Comparison of ENCODE assay signal across 1 fruit fly cellular context in genomic region chr3R:10760966-10761855, dm6.
TF ChIP-seq lines count a peak whose summit lies in the region.

TSS of gene MED7 (minus strand) at chr3R:10761032.
TSS of gene Cap-H2 (plus strand) at chr3R:10761310.

TF ChIP-seq in whole organism, embryonic, 481 proteins besides CTCF, POLR2A, EP300 and RAD21 (continued from another document and continues in another):
- peak; percentile 35 for TF ChIP-seq CG9797 (GFP tag; optimal IDR thresholded peaks at IDR 0.05; lab: Kevin White, UChicago)
- peak; percentile 84 for TF ChIP-seq CG14441 (GFP tag; IDR thresholded peaks at IDR 0.05; lab: Robert Waterston, UW)
- peak; percentile 59 for TF ChIP-seq wor (GFP tag; IDR thresholded peaks at IDR 0.05; lab: Robert Waterston, UW)
- TF ChIP-seq vfl (GFP tag; optimal IDR thresholded peaks at IDR 0.05; lab: Kevin White, UChicago), result peak; percentile 86
- TF ChIP-seq Nf-YB (GFP tag; optimal IDR thresholded peaks at IDR 0.05; lab: Kevin White, UChicago), result peak; percentile 55
- TF ChIP-seq HmgZ (tag; optimal IDR thresholded peaks at IDR 0.05; lab: Kevin White, UChicago), result peak; percentile 74
- TF ChIP-seq so (GFP tag; IDR thresholded peaks at IDR 0.05; lab: Robert Waterston, UW), result peak; percentile 78; the same call in 2 of the 3 replicates
- TF ChIP-seq CG14965 (GFP tag; optimal IDR thresholded peaks at IDR 0.05; lab: Kevin White, UChicago; ENCODE audit: borderline replicate concordance), result no peak
- TF ChIP-seq dmrt99B (tag; optimal IDR thresholded peaks at IDR 0.05; lab: Kevin White, UChicago), result no peak
- TF ChIP-seq CG32767 (GFP tag; IDR thresholded peaks at IDR 0.05; lab: Robert Waterston, UW), result 0 out of 2 replicates have a peak, but pooled peaks have one; percentile 37
- peak; percentile 81 to 85 for TF ChIP-seq dpn (GFP tag; optimal IDR thresholded peaks at IDR 0.05; lab: Kevin White, UChicago)
- peak; percentile 18 for TF ChIP-seq CG7928 (GFP tag; optimal IDR thresholded peaks at IDR 0.05; lab: Kevin White, UChicago)
- TF ChIP-seq insv (GFP tag; optimal IDR thresholded peaks at IDR 0.05; lab: Kevin White, UChicago), result peak in 1 of 2 experiments; percentile 31
- peak; percentile 70 for TF ChIP-seq Bdp1 (GFP tag; optimal IDR thresholded peaks at IDR 0.05; lab: Kevin White, UChicago)
- peak; percentile 89 for TF ChIP-seq Dbx (GFP tag; IDR thresholded peaks at IDR 0.05; lab: Robert Waterston, UW)
- peak; percentile 62; the same call in 1 of the 2 replicates for TF ChIP-seq Oaz (GFP tag; IDR thresholded peaks at IDR 0.05; lab: Robert Waterston, UW)
- TF ChIP-seq Mes4 (GFP tag; optimal IDR thresholded peaks at IDR 0.05; lab: Kevin White, UChicago), result peak; percentile 53
- TF ChIP-seq CG18262 (tag; optimal IDR thresholded peaks at IDR 0.05; lab: Kevin White, UChicago), result peak; percentile 80
- TF ChIP-seq danr (GFP tag; IDR thresholded peaks at IDR 0.05; lab: Robert Waterston, UW), result 0 out of 2 replicates have a peak, but pooled peaks have one; percentile 41
- TF ChIP-seq CG12155 (GFP tag; optimal IDR thresholded peaks at IDR 0.05; lab: Kevin White, UChicago), result peak; percentile 85
- no peak for TF ChIP-seq CG13894 (tag; optimal IDR thresholded peaks at IDR 0.05; lab: Kevin White, UChicago)
- TF ChIP-seq E2f2 (GFP tag; IDR thresholded peaks at IDR 0.05; lab: Robert Waterston, UW), result peak; percentile 51
- peak; percentile 66 for TF ChIP-seq CG3281 (GFP tag; optimal IDR thresholded peaks at IDR 0.05; lab: Kevin White, UChicago)
- peak; percentile 77 for TF ChIP-seq NC2β (GFP tag; optimal IDR thresholded peaks at IDR 0.05; lab: Kevin White, UChicago)
- peak; percentile 87 for TF ChIP-seq Hsf (GFP tag; optimal IDR thresholded peaks at IDR 0.05; lab: Kevin White, UChicago)
- TF ChIP-seq da (GFP tag; optimal IDR thresholded peaks at IDR 0.05; lab: Kevin White, UChicago), result no peak
- TF ChIP-seq CrebB (tag; optimal IDR thresholded peaks at IDR 0.05; lab: Kevin White, UChicago), result peak; percentile 33
- TF ChIP-seq CG30020 (tag; optimal IDR thresholded peaks at IDR 0.05; lab: Kevin White, UChicago), result peak; percentile 74
- peak; percentile 93 for TF ChIP-seq sob (GFP tag; IDR thresholded peaks at IDR 0.05; lab: Robert Waterston, UW)
- no peak for TF ChIP-seq pan (optimal IDR thresholded peaks at IDR 0.05; lab: Kevin White, UChicago)
- TF ChIP-seq pan (GFP tag; optimal IDR thresholded peaks at IDR 0.05 in 1 of 2, IDR thresholded peaks at IDR 0.05 in 1 of 2), result peak in 1 of 2 experiments; percentile 84
- no peak for TF ChIP-seq sr (GFP tag; IDR thresholded peaks at IDR 0.05; lab: Robert Waterston, UW)
- TF ChIP-seq CG2116 (GFP tag; optimal IDR thresholded peaks at IDR 0.05; lab: Kevin White, UChicago), result peak; percentile 95
- peak; percentile 7 for TF ChIP-seq luna (GFP tag; optimal IDR thresholded peaks at IDR 0.05; lab: Kevin White, UChicago)
- TF ChIP-seq CG15514 (GFP tag; optimal IDR thresholded peaks at IDR 0.05; lab: Kevin White, UChicago), result peak; percentile 80
- TF ChIP-seq CG32772 (GFP tag; IDR thresholded peaks at IDR 0.05; lab: Robert Waterston, UW), result peak; percentile 75
- TF ChIP-seq CG4730 (GFP tag; IDR thresholded peaks at IDR 0.05; lab: Robert Waterston, UW), result peak; percentile 77
- TF ChIP-seq CG10274 (GFP tag; optimal IDR thresholded peaks at IDR 0.05; lab: Kevin White, UChicago), result peak; percentile 26
- TF ChIP-seq CG6654 (GFP tag; optimal IDR thresholded peaks at IDR 0.05; lab: Kevin White, UChicago), result peak; percentile 7
- no peak for TF ChIP-seq Sox102F (GFP tag; optimal IDR thresholded peaks at IDR 0.05; lab: Kevin White, UChicago)
- peak; percentile 25; the same call in 1 of the 2 replicates for TF ChIP-seq Dip2 (GFP tag; IDR thresholded peaks at IDR 0.05; lab: Robert Waterston, UW)
- TF ChIP-seq Camta (GFP tag; optimal IDR thresholded peaks at IDR 0.05; lab: Kevin White, UChicago), result peak; percentile 79
- no peak for TF ChIP-seq lov (optimal IDR thresholded peaks at IDR 0.05; lab: Kevin White, UChicago)
- 0 out of 3 replicates have a peak, but pooled peaks have one; percentile 27 for TF ChIP-seq lov (GFP tag; IDR thresholded peaks at IDR 0.05; lab: Robert Waterston, UW)
- peak; percentile 61 for TF ChIP-seq fu2 (GFP tag; optimal IDR thresholded peaks at IDR 0.05; lab: Kevin White, UChicago)
- no peak for TF ChIP-seq CG17359 (tag; optimal IDR thresholded peaks at IDR 0.05; lab: Kevin White, UChicago)
- TF ChIP-seq CG7745 (tag; optimal IDR thresholded peaks at IDR 0.05; lab: Kevin White, UChicago), result no peak
- peak; percentile 55 for TF ChIP-seq CG3838 (GFP tag; optimal IDR thresholded peaks at IDR 0.05; lab: Kevin White, UChicago)
- peak; percentile 81 for TF ChIP-seq Ada2b (GFP tag; IDR thresholded peaks at IDR 0.05; lab: Robert Waterston, UW)
- no peak for TF ChIP-seq CG5180 (GFP tag; optimal IDR thresholded peaks at IDR 0.05; lab: Kevin White, UChicago)
- no peak for TF ChIP-seq wek (GFP tag; optimal IDR thresholded peaks at IDR 0.05; lab: Kevin White, UChicago)
- TF ChIP-seq kni (GFP tag; optimal IDR thresholded peaks at IDR 0.05; lab: Kevin White, UChicago), result no peak
- TF ChIP-seq CG34224 (GFP tag; IDR thresholded peaks at IDR 0.05; lab: Robert Waterston, UW; ENCODE audit: partially characterized antibody), result peak; percentile 98
- peak; percentile 62 for TF ChIP-seq tio (GFP tag; optimal IDR thresholded peaks at IDR 0.05; lab: Kevin White, UChicago)
- no peak for TF ChIP-seq yki (optimal IDR thresholded peaks at IDR 0.05; lab: Kevin White, UChicago)
- TF ChIP-seq CG18476 (GFP tag; optimal IDR thresholded peaks at IDR 0.05; lab: Kevin White, UChicago), result peak; percentile 78
- TF ChIP-seq pum (GFP tag; optimal IDR thresholded peaks at IDR 0.05; lab: Kevin White, UChicago), result peak; percentile 75
- TF ChIP-seq lab (GFP tag; optimal IDR thresholded peaks at IDR 0.05; lab: Kevin White, UChicago), result no peak
- peak; percentile 39 for TF ChIP-seq CG34376 (GFP tag; optimal IDR thresholded peaks at IDR 0.05; lab: Kevin White, UChicago)
- peak; percentile 78 for TF ChIP-seq ems (GFP tag; optimal IDR thresholded peaks at IDR 0.05; lab: Kevin White, UChicago)
- TF ChIP-seq lbe (GFP tag; optimal IDR thresholded peaks at IDR 0.05; lab: Kevin White, UChicago), result peak; percentile 69
- TF ChIP-seq corto (GFP tag; optimal IDR thresholded peaks at IDR 0.05; lab: Kevin White, UChicago), result peak; percentile 58
- TF ChIP-seq CG6854 (GFP tag; optimal IDR thresholded peaks at IDR 0.05; lab: Kevin White, UChicago), result no peak
- peak; percentile 90 for TF ChIP-seq Max (GFP tag; optimal IDR thresholded peaks at IDR 0.05; lab: Kevin White, UChicago)
- TF ChIP-seq CG17186 (GFP tag; optimal IDR thresholded peaks at IDR 0.05; lab: Kevin White, UChicago), result peak; percentile 69
- TF ChIP-seq dati (GFP tag; IDR thresholded peaks at IDR 0.05; lab: Robert Waterston, UW), result 0 out of 2 replicates have a peak, but pooled peaks have one; percentile 18
- peak; percentile 100 for TF ChIP-seq sna (GFP tag; IDR thresholded peaks at IDR 0.05; lab: Robert Waterston, UW; ENCODE audit: partially characterized antibody)
- 0 out of 2 replicates have a peak, but pooled peaks have one; percentile 34 for TF ChIP-seq CG11696 (GFP tag; IDR thresholded peaks at IDR 0.05; lab: Robert Waterston, UW)
- no peak for TF ChIP-seq CG1832 (GFP tag; optimal IDR thresholded peaks at IDR 0.05; lab: Kevin White, UChicago)
- TF ChIP-seq ftz-f1 (GFP tag; optimal IDR thresholded peaks at IDR 0.05; lab: Kevin White, UChicago), result peak; percentile 5
- peak; percentile 67 for TF ChIP-seq Oli (tag; optimal IDR thresholded peaks at IDR 0.05; lab: Kevin White, UChicago)
- TF ChIP-seq fd102C (GFP tag; optimal IDR thresholded peaks at IDR 0.05; lab: Kevin White, UChicago), result peak; percentile 24
- TF ChIP-seq CG12299 (tag; optimal IDR thresholded peaks at IDR 0.05; lab: Kevin White, UChicago), result peak; percentile 47
- peak; percentile 91 for TF ChIP-seq CG6272 (GFP tag; IDR thresholded peaks at IDR 0.05; lab: Robert Waterston, UW)
- TF ChIP-seq Six4 (GFP tag; optimal IDR thresholded peaks at IDR 0.05; lab: Kevin White, UChicago), result peak; percentile 38
- TF ChIP-seq mam (GFP tag; optimal IDR thresholded peaks at IDR 0.05; lab: Kevin White, UChicago), result peak; percentile 85
- peak; percentile 100 for TF ChIP-seq CG9215 (GFP tag; IDR thresholded peaks at IDR 0.05; lab: Robert Waterston, UW)
- peak; percentile 91 for TF ChIP-seq MBD-R2 (GFP tag; IDR thresholded peaks at IDR 0.05; lab: Robert Waterston, UW)
- TF ChIP-seq tll (GFP tag; optimal IDR thresholded peaks at IDR 0.05; lab: Kevin White, UChicago), result peak; percentile 56 to 78
- peak; percentile 89 for TF ChIP-seq pho (GFP tag; optimal IDR thresholded peaks at IDR 0.05; lab: Kevin White, UChicago)
- peak; percentile 56 for TF ChIP-seq CG7786 (GFP tag; optimal IDR thresholded peaks at IDR 0.05; lab: Kevin White, UChicago)
- TF ChIP-seq Doc3 (GFP tag; IDR thresholded peaks at IDR 0.05; lab: Robert Waterston, UW; ENCODE audit: partially characterized antibody), result peak; percentile 99
- TF ChIP-seq CG10366 (GFP tag; IDR thresholded peaks at IDR 0.05; lab: Robert Waterston, UW), result peak; percentile 83
- no peak for TF ChIP-seq CG17912 (GFP tag; optimal IDR thresholded peaks at IDR 0.05; lab: Kevin White, UChicago)
- peak; percentile 68 for TF ChIP-seq Taf1 (GFP tag; IDR thresholded peaks at IDR 0.05; lab: Robert Waterston, UW)
- peak; percentile 79 for TF ChIP-seq Ssrp (tag; optimal IDR thresholded peaks at IDR 0.05; lab: Kevin White, UChicago)
- TF ChIP-seq chif (GFP tag; optimal IDR thresholded peaks at IDR 0.05; lab: Kevin White, UChicago), result peak; percentile 74 to 83
- TF ChIP-seq CG14667 (GFP tag; IDR thresholded peaks at IDR 0.05; lab: Robert Waterston, UW), result peak; percentile 73
- TF ChIP-seq chinmo (GFP tag; IDR thresholded peaks at IDR 0.05; lab: Robert Waterston, UW; ENCODE audit: partially characterized antibody), result peak; percentile 96
- no peak for TF ChIP-seq gcm (GFP tag; optimal IDR thresholded peaks at IDR 0.05; lab: Kevin White, UChicago)
- peak; percentile 28 for TF ChIP-seq exex (tag; optimal IDR thresholded peaks at IDR 0.05; lab: Kevin White, UChicago)
- no peak for TF ChIP-seq CG4707 (GFP tag; optimal IDR thresholded peaks at IDR 0.05; lab: Kevin White, UChicago)
- peak; percentile 80 for TF ChIP-seq Sin3A (optimal IDR thresholded peaks at IDR 0.05; lab: Kevin White, UChicago)
- no peak for TF ChIP-seq scrt (GFP tag; optimal IDR thresholded peaks at IDR 0.05; lab: Kevin White, UChicago)
- TF ChIP-seq vnd (GFP tag; IDR thresholded peaks at IDR 0.05; lab: Robert Waterston, UW; ENCODE audit: partially characterized antibody), result peak; percentile 99
- TF ChIP-seq seq (GFP tag; IDR thresholded peaks at IDR 0.05; lab: Robert Waterston, UW), result peak; percentile 57; the same call in 1 of the 2 replicates
- peak; percentile 100 for TF ChIP-seq knrl (GFP tag; IDR thresholded peaks at IDR 0.05; lab: Robert Waterston, UW; ENCODE audit: partially characterized antibody)
- TF ChIP-seq Awh (GFP tag; IDR thresholded peaks at IDR 0.05; lab: Robert Waterston, UW), result peak; percentile 67
- no peak for TF ChIP-seq Dfd (GFP tag; optimal IDR thresholded peaks at IDR 0.05; lab: Kevin White, UChicago)
- TF ChIP-seq crc (GFP tag; optimal IDR thresholded peaks at IDR 0.05; lab: Kevin White, UChicago), result peak; percentile 25
- TF ChIP-seq Aef1 (GFP tag; IDR thresholded peaks at IDR 0.05; lab: Robert Waterston, UW), result peak; percentile 77
- TF ChIP-seq CG7987 (GFP tag; optimal IDR thresholded peaks at IDR 0.05; lab: Kevin White, UChicago), result peak; percentile 19
- peak; percentile 84 for TF ChIP-seq klu (GFP tag; IDR thresholded peaks at IDR 0.05; lab: Robert Waterston, UW)
- peak; percentile 43 for TF ChIP-seq CG9437 (GFP tag; optimal IDR thresholded peaks at IDR 0.05; lab: Kevin White, UChicago)
- no peak for TF ChIP-seq prd (optimal IDR thresholded peaks at IDR 0.05; lab: Kevin White, UChicago)
- peak; percentile 93 for TF ChIP-seq prd (GFP tag; IDR thresholded peaks at IDR 0.05; lab: Robert Waterston, UW)
- TF ChIP-seq CG2889 (GFP tag; IDR thresholded peaks at IDR 0.05; lab: Robert Waterston, UW), result peak; percentile 62; the same call in 1 of the 3 replicates
- TF ChIP-seq Bteb2 (GFP tag; optimal IDR thresholded peaks at IDR 0.05; lab: Kevin White, UChicago), result peak; percentile 74
- no peak for TF ChIP-seq Gsc (GFP tag; IDR thresholded peaks at IDR 0.05; lab: Robert Waterston, UW)
- peak; percentile 76 for TF ChIP-seq CG8924 (tag; optimal IDR thresholded peaks at IDR 0.05; lab: Kevin White, UChicago)
- no peak for TF ChIP-seq CG10431 (GFP tag; optimal IDR thresholded peaks at IDR 0.05; lab: Kevin White, UChicago)
- peak; percentile 46; the same call in 1 of the 2 replicates for TF ChIP-seq sens-2 (GFP tag; IDR thresholded peaks at IDR 0.05; lab: Robert Waterston, UW)
- no peak for TF ChIP-seq ac (GFP tag; optimal IDR thresholded peaks at IDR 0.05; lab: Kevin White, UChicago)
- peak; percentile 7 for TF ChIP-seq CG6683 (GFP tag; optimal IDR thresholded peaks at IDR 0.05; lab: Kevin White, UChicago)
- TF ChIP-seq zfh2 (GFP tag; optimal IDR thresholded peaks at IDR 0.05; lab: Kevin White, UChicago), result peak; percentile 79
- TF ChIP-seq onecut (GFP tag; IDR thresholded peaks at IDR 0.05; lab: Robert Waterston, UW), result peak; percentile 30; the same call in 1 of the 2 replicates
- TF ChIP-seq CG11093 (GFP tag; IDR thresholded peaks at IDR 0.05; lab: Robert Waterston, UW), result peak; percentile 74
- peak; percentile 68 for TF ChIP-seq twi (tag; optimal IDR thresholded peaks at IDR 0.05; lab: Kevin White, UChicago)
- peak; percentile 79 for TF ChIP-seq PHDP (tag; optimal IDR thresholded peaks at IDR 0.05; lab: Kevin White, UChicago)
- TF ChIP-seq CG32532 (GFP tag; IDR thresholded peaks at IDR 0.05; lab: Robert Waterston, UW), result peak; percentile 88
- peak; percentile 82 for TF ChIP-seq Atf6 (GFP tag; IDR thresholded peaks at IDR 0.05; lab: Robert Waterston, UW)
- TF ChIP-seq CG2712 (tag; optimal IDR thresholded peaks at IDR 0.05; lab: Kevin White, UChicago), result peak; percentile 87
- peak; percentile 65 for TF ChIP-seq Dad (GFP tag; optimal IDR thresholded peaks at IDR 0.05; lab: Kevin White, UChicago)
- peak; percentile 92 for TF ChIP-seq CG12391 (tag; optimal IDR thresholded peaks at IDR 0.05; lab: Kevin White, UChicago)
- peak; percentile 95 for TF ChIP-seq CG9932 (GFP tag; IDR thresholded peaks at IDR 0.05; lab: Robert Waterston, UW)
- peak; percentile 52 for TF ChIP-seq CG10147 (GFP tag; optimal IDR thresholded peaks at IDR 0.05; lab: Kevin White, UChicago)
- peak; percentile 81 for TF ChIP-seq Gug (GFP tag; IDR thresholded peaks at IDR 0.05; lab: Robert Waterston, UW)
- TF ChIP-seq Atf-2 (GFP tag; optimal IDR thresholded peaks at IDR 0.05; lab: Kevin White, UChicago), result peak; percentile 59
- peak; percentile 72 for TF ChIP-seq CG15601 (tag; optimal IDR thresholded peaks at IDR 0.05; lab: Kevin White, UChicago)
